Worm (Caenorhabditis elegans): ENCODE results near the gene pld-1.
"Not testable (repeated sequence)": the region's sequence is repeated elsewhere in the genome, so short reads cannot be mapped to it uniquely, and the experiment has no call there.

Gene pld-1

ce11 chrII:5091640-5092243 is at the start of gene pld-1:
TSS of gene pld-1 (minus strand) at chrII:5091690.
- TF ChIP-seq snpc-4 (tag; optimal IDR thresholded peaks at IDR 0.05) (no peak), Y48G9A.11 (GFP tag; IDR thresholded peaks at IDR 0.05) (0 out of 2 replicates have a peak, but pooled peaks have one; percentile 39), F49E8.2 (tag; optimal IDR thresholded peaks at IDR 0.05; ENCODE audit: borderline replicate concordance) (peak; percentile 53), duxl-1 (tag; optimal IDR thresholded peaks at IDR 0.05; ENCODE audit: poor library complexity) (no peak), unc-130 (GFP tag; optimal IDR thresholded peaks at IDR 0.05) (peak; percentile 26), mxl-3 (GFP tag; optimal IDR thresholded peaks at IDR 0.05) (no peak)

ce11 chrII:5136296-5136767 is 44.8 kb upstream of the pld-1 start, which contains the start of gene F58A6.2:
TSS of gene F58A6.2 (plus strand) at chrII:5136717.
- TF ChIP-seq mdl-1 (tag; optimal IDR thresholded peaks at IDR 0.05) (no peak), nhr-11 (tag; optimal IDR thresholded peaks at IDR 0.05) (no peak), aha-1 (tag) (peak; percentile 59)

- TF ChIP-seq lsy-2 (tag; optimal IDR thresholded peaks at IDR 0.05): no peak
- TF ChIP-seq pha-4 (GFP tag; IDR thresholded peaks at IDR 0.05): no peak
- no peak for TF ChIP-seq pha-4 (tag; optimal IDR thresholded peaks at IDR 0.05)
- TF ChIP-seq unc-62 (GFP tag; optimal IDR thresholded peaks at IDR 0.05 in 1 of 2): peak in 1 of 2 experiments; percentile 90
- TF ChIP-seq unc-62 (tag; optimal IDR thresholded peaks at IDR 0.05): no peak
These were observed 40.3 kb upstream of the pld-1 start for ce11 chrII:5131800-5132199.

- TF ChIP-seq dpl-1 (GFP tag; optimal IDR thresholded peaks at IDR 0.05) (no peak), unc-62 (GFP tag; optimal IDR thresholded peaks at IDR 0.05 in 1 of 2) (peak in 1 of 2 experiments; percentile 22), unc-62 (tag; optimal IDR thresholded peaks at IDR 0.05) (no peak)
These were observed 38.6 kb upstream of the pld-1 start, which contains the start of gene lgc-56 for ce11 chrII:5130081-5130480. TSS of gene lgc-56 (plus strand) at chrII:5130381.

ce11 chrII:5120612-5121011 is 29.1 kb upstream of the pld-1 start:
- TF ChIP-seq lim-7 (GFP tag; IDR thresholded peaks at IDR 0.05) (no peak), ceh-20 (GFP tag; IDR thresholded peaks at IDR 0.05) (peak; percentile 90; the same call in 1 of the 2 replicates)

ce11 chrII:5115733-5116132 is 24.2 kb upstream of the pld-1 start, which contains the start of gene srsy-1:
TSS of gene srsy-1 (plus strand) at chrII:5116033.
- TF ChIP-seq dve-1 (tag; optimal IDR thresholded peaks at IDR 0.05; ENCODE audit: insufficient read depth) (no peak), tra-1 (GFP tag; IDR thresholded peaks at IDR 0.05) (no peak), nhr-25 (tag; optimal IDR thresholded peaks at IDR 0.05; ENCODE audit: borderline replicate concordance, insufficient read depth) (no peak), mdl-1 (tag; optimal IDR thresholded peaks at IDR 0.05) (no peak), set-16 (GFP tag; IDR thresholded peaks at IDR 0.05) (no peak), nhr-42 (GFP tag; IDR thresholded peaks at IDR 0.05) (no peak), unc-130 (GFP tag; optimal IDR thresholded peaks at IDR 0.05) (no peak), mdt-29 (GFP tag; IDR thresholded peaks at IDR 0.05) (no peak), fkh-10 (GFP tag; optimal IDR thresholded peaks at IDR 0.05) (no peak), F49E8.2 (tag; optimal IDR thresholded peaks at IDR 0.05; ENCODE audit: borderline replicate concordance) (no peak), zag-1 (tag; optimal IDR thresholded peaks at IDR 0.05) (no peak)

- not testable (repeated sequence) for TF ChIP-seq ZK337.2, mdt-29, saeg-2 (GFP tag; IDR thresholded peaks at IDR 0.05)
These were observed 23.7 kb upstream of the pld-1 start, which contains the start of gene msp-74 for ce11 chrII:5115235-5115634. TSS of gene msp-74 (minus strand) at chrII:5115335.

All from whole organism, L4 larva.